Worm (Caenorhabditis elegans) whole organism, mixed stage, embryonic: ENCODE data around the gene fbxa-213.

Source experiments
- M03D4.4 ChIP-seq: sonication (generic microtip); optimal IDR thresholded peaks from 2 replicates; lab custom pipeline; 2017; ENCODE audit warnings: mild to moderate bottlenecking, missing genetic modification characterization, missing compliant biosample characterization
- ceh-39 ChIP-seq: fragments of 150-350 bp; optimal IDR thresholded peaks from 2 replicates; lab custom pipeline; 2014; ENCODE audit warnings: missing biosample characterization, missing genetic modification characterization
- ces-1 ChIP-seq: fragments of 150-350 bp; optimal IDR thresholded peaks from 2 replicates; lab custom pipeline; 2014; ENCODE audit warnings: missing biosample characterization, missing genetic modification reagents, missing genetic modification characterization
- elt-1 ChIP-seq: sonication (generic microtip); optimal IDR thresholded peaks from 2 replicates; lab custom pipeline; 2017; ENCODE audit warnings: missing genetic modification characterization, mild to moderate bottlenecking, missing compliant biosample characterization, antibody characterized with exemption, moderate library complexity, borderline replicate concordance; ENCODE audit not compliant: insufficient read depth
- hlh-1 ChIP-seq: fragments of 150-350 bp; optimal IDR thresholded peaks from 2 replicates; lab custom pipeline; 2014; ENCODE audit warnings: missing biosample characterization, missing genetic modification reagents, missing genetic modification characterization
- lin-13 ChIP-seq: fragments of 150-350 bp; optimal IDR thresholded peaks from 2 replicates; lab custom pipeline; 2014; ENCODE audit warnings: missing biosample characterization, missing genetic modification characterization
- nhr-28 ChIP-seq: fragments of 150-350 bp; optimal IDR thresholded peaks from 2 replicates; lab custom pipeline; 2014; ENCODE audit warnings: missing biosample characterization, missing genetic modification characterization
- pha-4 ChIP-seq: fragments of 150-350 bp; optimal IDR thresholded peaks from 2 replicates; lab custom pipeline; 2018; ENCODE audit warnings: missing biosample characterization, missing genetic modification reagents, missing genetic modification characterization
- unc-62 ChIP-seq: fragments of 150-350 bp; optimal IDR thresholded peaks from 2 replicates; lab custom pipeline; 2014; ENCODE audit warnings: missing biosample characterization, missing genetic modification reagents, missing genetic modification characterization

DNA sequence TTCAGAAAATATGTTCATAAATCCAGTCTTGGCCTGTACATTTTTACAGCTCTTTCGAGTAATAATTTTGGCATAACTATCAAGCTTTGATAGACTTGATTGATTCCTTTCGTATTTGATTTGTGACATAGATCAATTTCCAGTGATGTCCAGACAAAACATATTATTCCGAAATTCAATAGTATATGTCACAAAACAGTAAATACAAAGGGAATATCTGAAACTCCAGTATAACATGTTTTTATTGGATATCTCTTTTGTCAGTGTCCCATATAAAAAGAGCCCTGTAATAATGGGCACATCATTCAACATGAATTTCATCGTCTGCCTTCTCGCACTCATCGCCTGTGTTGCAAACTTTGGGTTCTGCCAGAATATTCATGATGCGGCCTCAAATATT is 22.0 kb upstream of the fbxa-213 start, which contains the start of gene Y51A2A.4:
- TF ChIP-seq elt-1, result no peak
- no peak for TF ChIP-seq ces-1 (GFP tag; lab: Kevin White, UChicago)
- TF ChIP-seq hlh-1, result no peak
- TF ChIP-seq M03D4.4 (tag; lab: Kevin White, UChicago), result no peak
- TF ChIP-seq lin-13 (tag; lab: Kevin White, UChicago), result no peak
- TF ChIP-seq unc-62 (GFP tag; lab: Kevin White, UChicago), result no peak
- TF ChIP-seq nhr-28, result no peak
- no peak for TF ChIP-seq ceh-39 (tag; lab: Kevin White, UChicago)
- TF ChIP-seq pha-4, result no peak
